Worm (Caenorhabditis elegans) whole organism, L2 larva: ENCODE data around the gene srw-26.
"Not testable (repeated sequence)": the region's sequence is repeated elsewhere in the genome, so short reads cannot be mapped to it uniquely, and the experiment has no call there.

Experiments used
- R02D3.7 ChIP-seq: fragments of 150-350 bp; optimal IDR thresholded peaks from 2 replicates; lab custom pipeline; 2014; ENCODE audit warnings: missing biosample characterization, missing genetic modification characterization
- alr-1 ChIP-seq: fragments of 150-350 bp; optimal IDR thresholded peaks from 2 replicates; lab custom pipeline; 2014; ENCODE audit warnings: missing biosample characterization, missing genetic modification characterization
- ama-1 ChIP-seq: fragments of 150-350 bp; optimal IDR thresholded peaks from 2 replicates; lab custom pipeline; 2018; ENCODE audit warnings: inconsistent platforms
- blmp-1 ChIP-seq: sonication (generic microtip); optimal IDR thresholded peaks from 2 replicates; lab custom pipeline; 2017; ENCODE audit warnings: missing genetic modification characterization, mild to moderate bottlenecking, missing compliant biosample characterization, antibody characterized with exemption, moderate library complexity; ENCODE audit not compliant: insufficient read depth
- crh-2 ChIP-seq: sonication (generic microtip); optimal IDR thresholded peaks from 2 replicates; lab custom pipeline; 2017; ENCODE audit warnings: missing biosample characterization, missing genetic modification characterization
- lsy-2 ChIP-seq, 2 experiments: fragments of 150-350 bp in 1 of 2; sonication (generic microtip) in 1 of 2; optimal IDR thresholded peaks; 2 replicates each; lab custom pipeline; 2014 to 2017; ENCODE audit warnings: missing biosample characterization in 2 of 2, missing genetic modification characterization in 2 of 2
- mab-5 ChIP-seq: fragments of 150-350 bp; optimal IDR thresholded peaks from 2 replicates; lab custom pipeline; 2014; ENCODE audit warnings: missing biosample characterization, missing genetic modification characterization
- mbf-1 ChIP-seq: sonication (generic microtip); optimal IDR thresholded peaks from 2 replicates; lab custom pipeline; 2017; ENCODE audit warnings: missing biosample characterization, missing genetic modification characterization
- mdl-1 ChIP-seq, 2 experiments: fragments of 150-350 bp in 1 of 2; sonication (generic microtip) in 1 of 2; optimal IDR thresholded peaks; 2 replicates each; lab custom pipeline; 2017; ENCODE audit warnings: missing biosample characterization in 2 of 2, missing genetic modification characterization in 2 of 2
- nhr-77 ChIP-seq: fragments of 150-350 bp; optimal IDR thresholded peaks from 2 replicates; lab custom pipeline; 2014; ENCODE audit warnings: missing biosample characterization, missing genetic modification characterization
- skn-1 ChIP-seq: sonication (generic microtip); optimal IDR thresholded peaks from 2 replicates; lab custom pipeline; 2017; ENCODE audit warnings: missing biosample characterization, missing genetic modification characterization
- ztf-11 ChIP-seq: sonication (generic microtip); optimal IDR thresholded peaks from 2 replicates; lab custom pipeline; 2017; ENCODE audit warnings: missing biosample characterization, missing genetic modification characterization

DNA sequence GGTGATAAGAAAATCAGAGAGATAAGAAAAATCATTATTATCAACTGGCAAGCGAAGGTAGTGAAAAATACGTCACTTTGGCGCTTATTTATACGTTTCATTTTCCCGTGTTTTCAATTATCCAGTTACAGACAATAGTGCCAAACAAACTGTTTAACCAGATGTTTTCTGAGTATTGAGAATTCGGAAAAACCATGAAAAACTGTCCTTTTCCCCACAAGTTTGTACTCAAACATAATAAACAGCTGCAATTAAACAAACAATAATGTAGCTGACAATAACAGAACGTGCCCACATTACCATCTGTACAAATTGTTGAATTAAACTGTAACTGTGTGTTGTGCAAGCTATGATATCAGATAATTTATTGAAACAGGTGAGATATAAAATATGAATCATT, 26.8 kb downstream of the srw-26 start, which contains the start of the genes F35E8.1 and F35E8.2:
- not testable (repeated sequence) for TF ChIP-seq nhr-77 (tag; lab: Kevin White, UChicago); R02D3.7 (tag; lab: Kevin White, UChicago); lsy-2 (tag; optimal IDR thresholded peaks at IDR 0.05; lab: Kevin White, UChicago); alr-1 (tag; lab: Kevin White, UChicago); ama-1 (lab: Kevin White, UChicago); blmp-1 (tag; lab: Kevin White, UChicago); mbf-1 (tag; lab: Kevin White, UChicago); crh-2 (tag; lab: Kevin White, UChicago); ztf-11 (tag; lab: Kevin White, UChicago); skn-1; mdl-1 (tag; optimal IDR thresholded peaks at IDR 0.05; lab: Kevin White, UChicago); mab-5 (tag; lab: Kevin White, UChicago)
